Worm (Caenorhabditis elegans) whole organism, L4 larva: Measurements from ENCODE around the gene panl-2.

Source experiments
- ceh-28 ChIP-seq: fragments of 150-350 bp; optimal IDR thresholded peaks from 2 replicates; lab custom pipeline; 2014; ENCODE audit warnings: missing biosample characterization, missing genetic modification reagents, missing genetic modification characterization
- ceh-82 ChIP-seq: sonication (generic microtip); optimal IDR thresholded peaks from 2 replicates; lab custom pipeline; 2017; ENCODE audit warnings: missing biosample characterization, missing genetic modification characterization
- egl-27 ChIP-seq: sonication (generic microtip); optimal IDR thresholded peaks from 3 replicates; lab custom pipeline; 2017; ENCODE audit warnings: missing biosample characterization, missing genetic modification reagents, missing genetic modification characterization
- mep-1 ChIP-seq: fragments of 150-350 bp; sonication (generic microtip); optimal IDR thresholded peaks from 3 replicates; lab custom pipeline; 2014; ENCODE audit warnings: missing biosample characterization, missing genetic modification characterization
- mxl-2 ChIP-seq: fragments of 200-800 bp; sonication (Bioruptor generic); conservative IDR thresholded peaks from 2 replicates; pipeline ENCODE4 v1.3.6; 2022; ENCODE audit warnings: missing genetic modification reagents, missing genetic modification characterization, missing compliant biosample characterization
- nhr-11 ChIP-seq: fragments of 150-350 bp; optimal IDR thresholded peaks from 2 replicates; lab custom pipeline; 2014; ENCODE audit warnings: missing biosample characterization, missing genetic modification characterization
- nhr-237 ChIP-seq: sonication (generic microtip); optimal IDR thresholded peaks from 2 replicates; lab custom pipeline; 2017; ENCODE audit warnings: missing biosample characterization, missing genetic modification characterization
- set-16 ChIP-seq: fragments of 200-800 bp; sonication (Bioruptor generic); IDR thresholded peaks from 2 replicates; pipeline ENCODE4 v1.3.6; 2022; ENCODE audit warnings: missing genetic modification reagents, missing genetic modification characterization, missing compliant biosample characterization
- snpc-4 ChIP-seq: fragments of 150-350 bp; optimal IDR thresholded peaks from 2 replicates; lab custom pipeline; 2014; ENCODE audit warnings: missing biosample characterization, missing genetic modification characterization
- zag-1 ChIP-seq: fragments of 150-350 bp; optimal IDR thresholded peaks from 2 replicates; lab custom pipeline; 2014; ENCODE audit warnings: missing biosample characterization, missing genetic modification characterization
- zip-2 ChIP-seq: fragments of 150-350 bp; optimal IDR thresholded peaks from 2 replicates; lab custom pipeline; 2014; ENCODE audit warnings: missing biosample characterization, missing genetic modification characterization

DNA sequence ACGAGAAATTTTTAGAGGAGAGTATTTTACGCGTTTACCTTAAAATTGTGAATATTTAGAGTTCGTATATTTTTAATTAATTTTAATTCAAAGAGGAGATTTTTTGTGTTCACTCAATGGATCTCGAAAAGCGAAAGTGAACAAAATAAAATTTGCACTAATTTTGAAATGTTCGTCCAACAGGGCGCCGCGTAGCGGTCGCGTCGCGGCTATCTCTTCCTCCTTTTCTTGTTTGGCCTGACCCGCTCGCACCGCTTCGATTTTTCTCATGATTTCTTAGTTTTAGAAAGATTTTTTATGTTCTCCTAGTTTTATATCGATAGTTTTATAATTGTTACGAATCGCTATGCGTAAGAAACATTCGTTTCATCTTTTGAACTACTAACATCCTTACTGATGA, 16.5 kb downstream of the panl-2 start:
- no peak for TF ChIP-seq nhr-11 (tag; lab: Kevin White, UChicago)
- no peak for TF ChIP-seq zag-1 (tag; lab: Kevin White, UChicago)
- TF ChIP-seq mep-1 (tag; lab: Kevin White, UChicago) = no peak
- TF ChIP-seq zip-2 = no peak
- no peak for TF ChIP-seq nhr-237 (tag; lab: Kevin White, UChicago)
- TF ChIP-seq mxl-2 (GFP tag; lab: Robert Waterston, UW) = no peak
- no peak for TF ChIP-seq snpc-4
- no peak for TF ChIP-seq ceh-82
- no peak for TF ChIP-seq egl-27
- TF ChIP-seq ceh-28 (tag; lab: Kevin White, UChicago) = no peak
- TF ChIP-seq set-16 = no peak
